Worm (Caenorhabditis elegans) whole organism, L3 larva: ENCODE measurements around the gene denn-4.

Source experiments
- R02D3.7 ChIP-seq: fragments of 150-350 bp; optimal IDR thresholded peaks from 2 replicates; lab custom pipeline; 2014; ENCODE audit warnings: missing biosample characterization, missing genetic modification characterization
- ZK546.5 ChIP-seq: sonication (generic microtip); optimal IDR thresholded peaks from 2 replicates; lab custom pipeline; 2017; ENCODE audit warnings: missing biosample characterization, missing genetic modification characterization
- aly-2 ChIP-seq: fragments of 150-350 bp; optimal IDR thresholded peaks from 2 replicates; lab custom pipeline; 2014; ENCODE audit warnings: missing biosample characterization, missing genetic modification characterization
- ama-1 ChIP-seq: fragments of 150-350 bp; optimal IDR thresholded peaks from 2 replicates; lab custom pipeline; 2018
- ceh-16 ChIP-seq: sonication (generic microtip); optimal IDR thresholded peaks from 2 replicates; lab custom pipeline; 2017; ENCODE audit warnings: missing biosample characterization, missing genetic modification characterization
- ceh-28 ChIP-seq: fragments of 150-350 bp; optimal IDR thresholded peaks from 2 replicates; lab custom pipeline; 2014; ENCODE audit warnings: missing biosample characterization, missing genetic modification reagents, missing genetic modification characterization
- ceh-82 ChIP-seq: fragments of 150-350 bp; optimal IDR thresholded peaks from 2 replicates; lab custom pipeline; 2014; ENCODE audit warnings: missing biosample characterization, missing genetic modification characterization
- daf-12 ChIP-seq: fragments of 150-350 bp; optimal IDR thresholded peaks from 2 replicates; lab custom pipeline; 2014; ENCODE audit warnings: missing biosample characterization, missing genetic modification reagents, missing genetic modification characterization
- egl-27 ChIP-seq: sonication (generic microtip); optimal IDR thresholded peaks from 4 replicates; lab custom pipeline; 2017; ENCODE audit warnings: missing biosample characterization, missing genetic modification reagents, missing genetic modification characterization
- egl-5 ChIP-seq: fragments of 150-350 bp; optimal IDR thresholded peaks from 2 replicates; lab custom pipeline; 2017; ENCODE audit warnings: missing biosample characterization, missing genetic modification reagents, missing genetic modification characterization, inconsistent platforms
- elt-2 ChIP-seq: sonication (generic microtip); optimal IDR thresholded peaks from 2 replicates; lab custom pipeline; 2016; ENCODE audit warnings: missing genetic modification reagents, mild to moderate bottlenecking, missing genetic modification characterization, missing compliant biosample characterization
- fkh-10 ChIP-seq: sonication (generic microtip); optimal IDR thresholded peaks from 2 replicates; lab custom pipeline; 2017; ENCODE audit warnings: missing biosample characterization, missing genetic modification reagents, missing genetic modification characterization
- fkh-2 ChIP-seq: fragments of 150-350 bp; optimal IDR thresholded peaks from 2 replicates; lab custom pipeline; 2014; ENCODE audit warnings: missing biosample characterization, missing genetic modification reagents, missing genetic modification characterization
- fos-1 ChIP-seq: fragments of 150-350 bp; optimal IDR thresholded peaks from 2 replicates; lab custom pipeline; 2014; ENCODE audit warnings: missing biosample characterization, missing genetic modification characterization
- hmg-11 ChIP-seq: sonication (generic microtip); optimal IDR thresholded peaks from 2 replicates; lab custom pipeline; 2016; ENCODE audit warnings: missing genetic modification characterization, missing compliant biosample characterization
- jun-1 ChIP-seq: fragments of 150-350 bp; optimal IDR thresholded peaks from 2 replicates; lab custom pipeline; 2014; ENCODE audit warnings: missing biosample characterization, missing genetic modification reagents, missing genetic modification characterization
- lin-39 ChIP-seq: fragments of 150-350 bp; optimal IDR thresholded peaks from 2 replicates; lab custom pipeline; 2018; ENCODE audit warnings: missing biosample characterization, missing genetic modification reagents, missing genetic modification characterization
- lsy-12 ChIP-seq: sonication (generic microtip); optimal IDR thresholded peaks from 2 replicates; lab custom pipeline; 2016; ENCODE audit warnings: mild to moderate bottlenecking, missing genetic modification characterization, missing compliant biosample characterization
- mdl-1 ChIP-seq: fragments of 150-350 bp; optimal IDR thresholded peaks from 2 replicates; lab custom pipeline; 2014; ENCODE audit warnings: missing biosample characterization, missing genetic modification characterization
- mml-1 ChIP-seq: fragments of 150-350 bp; sonication (generic microtip); optimal IDR thresholded peaks from 3 replicates; lab custom pipeline; 2014; ENCODE audit warnings: missing biosample characterization, missing genetic modification characterization
- nfya-1 ChIP-seq: sonication (generic microtip); optimal IDR thresholded peaks from 2 replicates; lab custom pipeline; 2017; ENCODE audit warnings: missing genetic modification characterization, mild to moderate bottlenecking, missing compliant biosample characterization, antibody characterized with exemption, moderate library complexity; ENCODE audit not compliant: insufficient read depth
- nhr-11 ChIP-seq: fragments of 150-350 bp; optimal IDR thresholded peaks from 2 replicates; lab custom pipeline; 2014; ENCODE audit warnings: missing biosample characterization, missing genetic modification characterization
- nhr-12 ChIP-seq: fragments of 150-350 bp; optimal IDR thresholded peaks from 2 replicates; lab custom pipeline; 2014; ENCODE audit warnings: missing biosample characterization, missing genetic modification characterization
- nhr-23 ChIP-seq: fragments of 150-350 bp; optimal IDR thresholded peaks from 2 replicates; lab custom pipeline; 2014; ENCODE audit warnings: missing biosample characterization, missing genetic modification reagents, missing genetic modification characterization
- nhr-237 ChIP-seq: fragments of 150-350 bp; optimal IDR thresholded peaks from 2 replicates; lab custom pipeline; 2014; ENCODE audit warnings: missing biosample characterization, missing genetic modification characterization
- nhr-25 ChIP-seq: sonication (generic microtip); optimal IDR thresholded peaks from 2 replicates; lab custom pipeline; 2017; ENCODE audit warnings: missing biosample characterization, missing genetic modification characterization
- nhr-28 ChIP-seq: fragments of 150-350 bp; optimal IDR thresholded peaks from 2 replicates; lab custom pipeline; 2014; ENCODE audit warnings: missing biosample characterization, missing genetic modification characterization
- nhr-76 ChIP-seq: fragments of 150-350 bp; sonication (generic microtip); optimal IDR thresholded peaks from 5 replicates; lab custom pipeline; 2014; ENCODE audit warnings: missing biosample characterization, missing genetic modification characterization
- nhr-77 ChIP-seq: fragments of 150-350 bp; optimal IDR thresholded peaks from 2 replicates; lab custom pipeline; 2014; ENCODE audit warnings: missing biosample characterization, missing genetic modification characterization
- pqm-1 ChIP-seq: fragments of 150-350 bp; optimal IDR thresholded peaks from 2 replicates; lab custom pipeline; 2017; ENCODE audit warnings: missing biosample characterization, missing genetic modification characterization, inconsistent platforms
- sea-2 ChIP-seq: fragments of 150-350 bp; sonication (generic microtip); optimal IDR thresholded peaks from 4 replicates; lab custom pipeline; 2014; ENCODE audit warnings: missing biosample characterization, missing genetic modification reagents, missing genetic modification characterization
- snpc-4 ChIP-seq: fragments of 150-350 bp; optimal IDR thresholded peaks from 2 replicates; lab custom pipeline; 2014; ENCODE audit warnings: missing biosample characterization, missing genetic modification characterization
- unc-39 ChIP-seq: sonication (generic microtip); optimal IDR thresholded peaks from 4 replicates; lab custom pipeline; 2017; ENCODE audit warnings: missing biosample characterization, missing genetic modification characterization
- unc-62 ChIP-seq: fragments of 150-350 bp; sonication (generic microtip); optimal IDR thresholded peaks from 4 replicates; lab custom pipeline; 2014; ENCODE audit warnings: missing biosample characterization, missing genetic modification reagents, missing genetic modification characterization
- zag-1 ChIP-seq: fragments of 150-350 bp; optimal IDR thresholded peaks from 2 replicates; lab custom pipeline; 2014; ENCODE audit warnings: missing biosample characterization, missing genetic modification characterization
- ztf-11 ChIP-seq: fragments of 150-350 bp; optimal IDR thresholded peaks from 2 replicates; lab custom pipeline; 2014; ENCODE audit warnings: missing biosample characterization, missing genetic modification characterization
- ztf-4 ChIP-seq: fragments of 150-350 bp; optimal IDR thresholded peaks from 2 replicates; lab custom pipeline; 2014; ENCODE audit warnings: missing biosample characterization, missing genetic modification characterization

Gene denn-4

DNA sequence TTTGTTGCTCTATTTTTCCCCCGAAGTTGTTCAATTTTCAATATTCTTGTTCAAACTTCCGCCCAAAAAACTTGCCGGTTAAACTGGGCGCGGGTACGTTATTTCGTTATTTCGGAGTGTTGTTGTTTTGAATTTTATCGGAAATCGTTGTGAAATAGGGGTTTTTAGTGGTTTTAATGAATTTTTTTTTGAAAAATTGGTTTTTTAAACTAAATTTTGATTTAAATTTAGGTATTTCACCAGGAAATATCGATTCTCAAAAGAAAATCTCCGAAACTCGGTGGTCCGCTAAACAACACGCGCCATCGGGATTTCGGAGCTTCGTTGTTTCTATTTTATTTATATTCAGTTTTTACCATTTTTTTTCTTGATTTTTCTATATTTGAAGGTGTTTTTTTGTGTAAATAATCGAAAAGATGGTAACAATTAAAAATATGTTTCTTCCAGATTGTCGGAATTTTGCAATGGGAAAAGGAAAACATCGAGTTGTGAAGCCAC, 29.4 kb downstream of the denn-4 start, which contains the start of gene F52C12.2 (continued):
- TF ChIP-seq unc-62 (no peak), ZK546.5 (tag; lab: Kevin White, UChicago) (no peak), elt-2 (tag; lab: Kevin White, UChicago) (peak; percentile 13), nhr-76 (tag; lab: Kevin White, UChicago) (no peak), lin-39 (tag; lab: Kevin White, UChicago) (no peak), nfya-1 (tag; lab: Kevin White, UChicago) (peak; percentile 55), nhr-237 (tag; lab: Kevin White, UChicago) (no peak), mml-1 (tag; lab: Kevin White, UChicago) (no peak), snpc-4 (tag; lab: Kevin White, UChicago) (no peak), ceh-28 (tag; lab: Kevin White, UChicago) (no peak), nhr-11 (tag; lab: Kevin White, UChicago) (no peak)

DNA sequence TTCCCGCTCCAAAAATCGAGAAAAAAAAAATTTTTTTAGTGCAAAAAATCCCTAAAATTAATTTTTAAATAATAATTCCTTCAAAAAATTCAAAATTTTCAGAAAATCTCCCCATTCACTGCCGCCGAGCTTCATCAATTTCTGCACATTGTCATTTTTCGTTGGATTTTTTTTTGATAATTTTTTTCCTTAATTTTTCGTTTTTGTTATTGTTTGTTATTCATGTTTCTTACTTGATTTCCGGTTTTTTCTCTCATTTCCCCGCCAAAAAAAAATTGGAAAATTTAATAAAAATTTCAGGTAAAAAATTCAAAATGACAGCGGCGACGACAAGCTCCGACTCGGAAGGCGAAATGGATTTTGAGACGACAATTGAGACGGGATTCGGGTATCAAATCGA, 32.6 kb downstream of the denn-4 start, which contains the start of gene F52C12.6:
F52C12.6 (plus strand) TSS at position 301 of the 400 bp plus-strand sequence.
- TF ChIP-seq ZK546.5 (tag; lab: Kevin White, UChicago) (no peak), nhr-76 (tag; lab: Kevin White, UChicago) (no peak), zag-1 (tag; lab: Kevin White, UChicago) (no peak), pqm-1 (tag; lab: Kevin White, UChicago) (no peak), nhr-77 (tag; lab: Kevin White, UChicago) (no peak), mdl-1 (no peak), fkh-10 (GFP tag; lab: Kevin White, UChicago) (no peak)

DNA sequence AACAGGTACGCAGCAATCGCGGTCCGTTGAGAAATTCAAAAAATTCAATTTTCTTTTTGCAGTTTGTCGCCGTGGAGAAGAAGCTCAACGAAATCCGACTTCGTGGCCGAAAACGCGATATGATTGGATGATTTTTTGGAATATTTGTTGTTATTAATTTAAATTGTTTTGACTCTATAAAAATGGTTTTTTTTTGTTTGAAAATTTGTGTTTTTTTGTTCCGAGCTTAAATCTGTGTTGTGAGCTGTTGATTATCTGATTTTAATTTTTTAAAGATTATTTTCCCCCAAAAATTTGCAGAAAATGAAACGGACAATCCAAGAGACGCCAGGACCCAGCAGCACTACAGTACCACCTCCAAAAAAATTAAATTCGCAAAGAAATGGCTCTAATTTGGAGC, 35.8 kb downstream of the denn-4 start, which contains the start of gene tdpo-1:
tdpo-1 (plus strand) TSS at position 301 of the 400 bp plus-strand sequence.
- no peak for TF ChIP-seq unc-39 (tag; lab: Kevin White, UChicago)
- no peak for TF ChIP-seq R02D3.7
- no peak for TF ChIP-seq snpc-4 (tag; lab: Kevin White, UChicago)

DNA sequence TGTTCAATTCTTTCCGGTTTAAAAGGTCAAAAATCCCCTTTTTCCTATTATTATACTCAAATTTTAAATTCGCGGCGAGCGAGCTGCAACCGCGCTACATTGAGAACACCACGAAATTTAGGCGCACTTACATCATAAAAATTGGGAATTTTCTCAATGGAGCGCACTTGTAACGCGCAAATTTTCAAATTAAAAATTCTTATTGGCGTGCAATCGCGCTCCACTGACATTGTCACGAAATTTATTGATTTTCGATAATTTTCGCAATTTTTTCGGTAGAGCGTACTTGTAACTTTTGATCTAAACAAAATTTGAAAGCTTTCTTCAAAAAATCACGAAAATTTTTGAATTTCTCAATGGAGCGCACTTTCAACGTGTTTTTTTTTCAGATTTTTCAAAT, 39.4 kb downstream of the denn-4 start, which contains the start of gene ulp-3:
ulp-3 (plus strand) TSS at position 388 of the 400 bp plus-strand sequence.
- TF ChIP-seq aly-2 (tag; lab: Kevin White, UChicago) (no peak), nhr-23 (tag; lab: Kevin White, UChicago) (no peak), ztf-11 (tag; lab: Kevin White, UChicago) (no peak), unc-39 (tag; lab: Kevin White, UChicago) (no peak), ZK546.5 (tag; lab: Kevin White, UChicago) (no peak), nhr-25 (no peak), nhr-28 (tag; lab: Kevin White, UChicago) (no peak), lsy-12 (tag; lab: Kevin White, UChicago) (no peak), ama-1 (lab: Kevin White, UChicago) (no peak), lin-39 (tag; lab: Kevin White, UChicago) (no peak), nfya-1 (tag; lab: Kevin White, UChicago) (no peak)

DNA sequence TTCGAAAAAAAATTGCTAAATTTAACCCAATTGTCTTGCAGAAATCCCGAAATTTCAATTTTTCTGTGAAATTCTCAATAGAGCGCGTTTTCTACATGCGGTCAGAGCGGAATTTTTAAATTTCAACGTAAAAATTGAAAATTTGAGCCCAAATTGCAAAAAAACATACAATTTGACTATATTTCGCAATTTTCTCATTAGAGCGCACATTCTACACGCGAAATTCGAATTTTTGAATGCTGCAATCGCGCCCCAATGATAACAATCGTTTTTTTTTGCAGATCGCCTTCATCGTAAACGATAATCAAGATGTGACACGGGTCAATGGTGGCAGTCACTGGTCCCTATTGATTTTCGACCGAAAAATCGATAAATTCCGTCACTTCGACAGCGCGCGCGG, 40.3 kb downstream of the denn-4 start:
- TF ChIP-seq jun-1 (no peak), nhr-76 (tag; lab: Kevin White, UChicago) (no peak), ztf-4 (tag; lab: Kevin White, UChicago) (no peak), egl-5 (tag; lab: Kevin White, UChicago) (no peak), hmg-11 (tag; lab: Kevin White, UChicago) (no peak), nhr-11 (tag; lab: Kevin White, UChicago) (no peak), fkh-2 (no peak), daf-12 (tag; lab: Kevin White, UChicago) (no peak), ceh-82 (tag; lab: Kevin White, UChicago) (no peak), fos-1 (tag; lab: Kevin White, UChicago) (no peak), unc-62 (no peak), mml-1 (tag; lab: Kevin White, UChicago) (no peak), elt-2 (tag; lab: Kevin White, UChicago) (no peak), sea-2 (GFP tag; lab: Kevin White, UChicago) (no peak), ceh-16 (tag; lab: Kevin White, UChicago) (no peak), egl-27 (tag; lab: Kevin White, UChicago) (no peak), ztf-11 (tag; lab: Kevin White, UChicago) (no peak), nhr-12 (tag; lab: Kevin White, UChicago) (no peak)
